Fruit fly (Drosophila melanogaster) whole organism, adult: ENCODE results near the gene Argk1.

Experiments used
- CG11617 ChIP-seq: fragments of 200-800 bp; sonication (Bioruptor generic); optimal IDR thresholded peaks from 2 replicates; lab custom pipeline; 2017; ENCODE audit warnings: mild to moderate bottlenecking, missing biosample characterization, missing genetic modification reagents, missing genetic modification characterization
- CG12768 ChIP-seq: fragments of 200-800 bp; sonication (Bioruptor generic); optimal IDR thresholded peaks from 2 replicates; lab custom pipeline; 2017; ENCODE audit warnings: missing biosample characterization, missing genetic modification characterization, mild to moderate bottlenecking, moderate library complexity, missing genetic modification reagents
- CG14711 ChIP-seq: fragments of 200-800 bp; sonication (Bioruptor generic); optimal IDR thresholded peaks from 2 replicates; lab custom pipeline; 2018; ENCODE audit warnings: missing biosample characterization, mild to moderate bottlenecking, missing genetic modification characterization, moderate library complexity
- CG1620 ChIP-seq: fragments of 200-800 bp; sonication (Bioruptor generic); optimal IDR thresholded peaks from 2 replicates; lab custom pipeline; 2016; ENCODE audit warnings: missing biosample characterization, missing genetic modification characterization
- CG33017 ChIP-seq: fragments of 200-800 bp; sonication (Bioruptor generic); optimal IDR thresholded peaks from 2 replicates; lab custom pipeline; 2018; ENCODE audit warnings: missing biosample characterization, mild to moderate bottlenecking, missing genetic modification characterization, moderate library complexity
- CG5204 ChIP-seq: fragments of 200-800 bp; sonication (Bioruptor generic); optimal IDR thresholded peaks from 2 replicates; lab custom pipeline; 2016; ENCODE audit warnings: missing biosample characterization, missing genetic modification characterization
- CG7045 ChIP-seq: fragments of 200-800 bp; sonication (Bioruptor generic); optimal IDR thresholded peaks from 2 replicates; lab custom pipeline; 2017; ENCODE audit warnings: missing biosample characterization, mild to moderate bottlenecking, missing genetic modification characterization
- CG7101 ChIP-seq: fragments of 200-800 bp; sonication (Bioruptor generic); optimal IDR thresholded peaks from 2 replicates; lab custom pipeline; 2018; ENCODE audit warnings: missing biosample characterization, mild to moderate bottlenecking, missing genetic modification characterization, moderate library complexity
- Clk ChIP-seq: fragments of 200-800 bp; sonication (Bioruptor generic); optimal IDR thresholded peaks from 2 replicates; lab custom pipeline; 2017; ENCODE audit warnings: missing biosample characterization, missing genetic modification characterization
- Crg-1 ChIP-seq: fragments of 200-800 bp; sonication (Bioruptor generic); optimal IDR thresholded peaks from 2 replicates; lab custom pipeline; 2016; ENCODE audit warnings: missing biosample characterization, missing genetic modification characterization
- Hr96 ChIP-seq: fragments of 200-800 bp; sonication (Bioruptor generic); optimal IDR thresholded peaks from 2 replicates; lab custom pipeline; 2016; ENCODE audit warnings: missing biosample characterization, missing genetic modification characterization
- Mnt ChIP-seq: fragments of 200-800 bp; sonication (Bioruptor generic); optimal IDR thresholded peaks from 2 replicates; lab custom pipeline; 2016; ENCODE audit warnings: missing biosample characterization, mild to moderate bottlenecking, missing genetic modification characterization
- bab1 ChIP-seq: fragments of 200-800 bp; sonication (Bioruptor generic); optimal IDR thresholded peaks from 3 replicates; lab custom pipeline; 2019; ENCODE audit warnings: missing biosample characterization, mild to moderate bottlenecking, missing genetic modification characterization, moderate library complexity
- cic ChIP-seq: fragments of 200-800 bp; sonication (Bioruptor generic); optimal IDR thresholded peaks from 2 replicates; lab custom pipeline; 2017; ENCODE audit warnings: missing biosample characterization, mild to moderate bottlenecking, missing genetic modification characterization, moderate library complexity
- cnc ChIP-seq, 2 experiments: fragments of >200 bp; optimal IDR thresholded peaks; 2 replicates each; lab custom pipeline; 2017
- kay ChIP-seq: fragments of 200-800 bp; sonication (Bioruptor generic); peaks from one replicate; lab custom pipeline; 2016; ENCODE audit warnings: missing biosample characterization, missing genetic modification characterization, borderline replicate concordance
- ovo ChIP-seq: fragments of 200-800 bp; sonication (Bioruptor generic); optimal IDR thresholded peaks from 2 replicates; lab custom pipeline; 2016; ENCODE audit warnings: missing biosample characterization, missing genetic modification characterization
- pad ChIP-seq: fragments of 200-800 bp; sonication (Bioruptor generic); optimal IDR thresholded peaks from 3 replicates; lab custom pipeline; 2017; ENCODE audit warnings: missing biosample characterization, missing genetic modification characterization, mild to moderate bottlenecking, moderate library complexity, missing genetic modification reagents
- tj ChIP-seq: fragments of 200-800 bp; sonication (Bioruptor generic); optimal IDR thresholded peaks from 3 replicates; lab custom pipeline; 2017; ENCODE audit warnings: missing biosample characterization, mild to moderate bottlenecking, missing genetic modification characterization, moderate library complexity
- toe ChIP-seq: fragments of 200-800 bp; sonication (Bioruptor generic); optimal IDR thresholded peaks from 2 replicates; lab custom pipeline; 2016; ENCODE audit warnings: missing biosample characterization, missing genetic modification characterization

Argk1 gene

DNA sequence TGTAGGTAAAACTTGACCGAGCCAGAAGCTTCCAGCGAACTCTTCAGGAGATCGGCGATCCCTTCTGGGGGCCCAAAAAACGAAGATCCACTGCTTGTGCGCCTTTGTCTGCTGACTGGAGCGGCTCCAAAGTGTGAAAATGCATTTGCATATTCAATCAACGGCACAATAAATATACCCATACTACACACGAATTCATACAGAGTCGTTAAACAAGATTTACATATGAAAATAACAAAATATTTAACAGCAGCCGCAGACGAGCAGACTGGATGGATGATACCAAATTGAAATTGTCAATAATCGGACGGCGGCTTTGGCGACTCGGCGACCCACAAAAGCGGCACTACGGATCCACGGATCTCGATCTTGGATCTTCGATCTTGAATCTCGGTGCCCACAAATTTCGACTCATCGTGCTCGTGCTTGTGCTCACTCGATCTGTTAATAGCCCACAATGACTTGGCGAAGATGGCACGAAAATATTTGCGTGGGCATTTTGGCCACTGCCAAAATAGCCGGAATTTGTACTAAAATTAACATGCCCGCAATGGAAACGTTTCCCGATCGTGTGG, 38.6 kb downstream of the Argk1 start:
- no peak for TF ChIP-seq CG11617

- TF ChIP-seq CG11617 (no peak), CG1620 (GFP tag; lab: Kevin White, UChicago) (no peak), CG12768 (GFP tag; lab: Kevin White, UChicago) (no peak), Crg-1 (GFP tag; lab: Kevin White, UChicago) (no peak), bab1 (GFP tag; lab: Kevin White, UChicago) (no peak), cic (GFP tag; lab: Kevin White, UChicago) (no peak), CG7045 (GFP tag; lab: Kevin White, UChicago) (no peak), cnc (optimal IDR thresholded peaks at IDR 0.05; lab: Kevin White, UChicago) (no peak), Hr96 (GFP tag; lab: Kevin White, UChicago) (no peak), ovo (GFP tag; lab: Kevin White, UChicago) (no peak), Clk (GFP tag; lab: Kevin White, UChicago) (no peak), CG14711 (tag; lab: Kevin White, UChicago) (no peak)
Observed at dm6 chr3L:9026568-9026967, 39.3 kb downstream of the Argk1 start.

DNA sequence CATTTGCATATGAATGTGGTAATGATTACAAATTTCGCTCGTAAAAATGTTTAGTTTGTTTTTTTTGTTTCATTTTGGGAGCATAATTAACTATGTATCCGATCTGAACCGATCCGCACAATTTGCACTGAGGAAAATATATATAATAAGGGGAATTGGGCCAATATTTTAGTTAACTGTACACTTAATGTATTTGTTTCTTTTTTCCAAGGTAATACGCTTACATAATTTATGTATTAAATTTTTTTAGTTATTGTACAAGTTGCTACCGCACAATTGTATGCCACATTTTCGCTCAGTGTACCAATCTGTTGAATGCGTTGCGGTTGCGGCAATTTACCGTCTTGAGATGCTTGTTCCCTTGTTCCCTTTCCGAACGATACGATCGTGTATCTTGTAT, 40.1 kb downstream of the Argk1 start:
- TF ChIP-seq Crg-1 (GFP tag; lab: Kevin White, UChicago) (no peak), CG7045 (GFP tag; lab: Kevin White, UChicago) (no peak), tj (GFP tag; lab: Kevin White, UChicago) (no peak), pad (GFP tag; lab: Kevin White, UChicago) (no peak), CG7101 (no peak), CG5204 (no peak), kay (GFP tag; lab: Kevin White, UChicago) (no peak), Mnt (GFP tag; lab: Kevin White, UChicago) (no peak), Clk (GFP tag; lab: Kevin White, UChicago) (no peak), toe (GFP tag; lab: Kevin White, UChicago) (no peak), bab1 (GFP tag; lab: Kevin White, UChicago) (no peak), Hr96 (GFP tag; lab: Kevin White, UChicago) (no peak), cic (GFP tag; lab: Kevin White, UChicago) (no peak), CG11617 (no peak), CG33017 (tag; lab: Kevin White, UChicago) (no peak), ovo (GFP tag; lab: Kevin White, UChicago) (no peak), CG12768 (GFP tag; lab: Kevin White, UChicago) (no peak), CG14711 (tag; lab: Kevin White, UChicago) (no peak)

- TF ChIP-seq cic (GFP tag; lab: Kevin White, UChicago) (no peak), Clk (GFP tag; lab: Kevin White, UChicago) (no peak), CG7101 (no peak), CG5204 (no peak), CG14711 (tag; lab: Kevin White, UChicago) (no peak), Crg-1 (GFP tag; lab: Kevin White, UChicago) (no peak), CG7045 (GFP tag; lab: Kevin White, UChicago) (no peak), CG1620 (GFP tag; lab: Kevin White, UChicago) (no peak), CG12768 (GFP tag; lab: Kevin White, UChicago) (no peak), Hr96 (GFP tag; lab: Kevin White, UChicago) (no peak), Mnt (GFP tag; lab: Kevin White, UChicago) (no peak), kay (GFP tag; lab: Kevin White, UChicago) (no peak), tj (GFP tag; lab: Kevin White, UChicago) (no peak), pad (GFP tag; lab: Kevin White, UChicago) (no peak), CG33017 (tag; lab: Kevin White, UChicago) (no peak), ovo (GFP tag; lab: Kevin White, UChicago) (no peak), bab1 (GFP tag; lab: Kevin White, UChicago) (no peak), toe (GFP tag; lab: Kevin White, UChicago) (no peak)
Observed at dm6 chr3L:9025178-9025577, 40.6 kb downstream of the Argk1 start.

DNA sequence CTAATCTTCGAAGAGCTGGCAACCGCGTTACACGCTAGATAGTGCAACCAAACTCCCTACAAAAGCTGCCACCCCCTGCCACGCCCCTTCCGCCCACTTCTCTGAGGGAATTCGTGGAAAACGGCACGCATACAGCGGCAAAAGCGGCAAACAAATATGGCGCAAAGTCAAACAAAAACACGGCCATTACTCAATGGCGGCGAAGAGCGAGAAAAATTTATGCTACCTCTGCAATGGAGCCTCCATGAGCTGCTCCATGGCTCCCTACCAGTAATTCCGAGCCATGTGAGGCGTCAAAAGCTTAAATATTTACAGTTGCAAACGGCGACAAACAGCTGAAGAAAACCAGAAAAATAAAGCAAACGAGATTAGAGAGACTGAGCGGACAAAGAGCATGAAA, 41.1 kb downstream of the Argk1 start:
- TF ChIP-seq CG14711 (tag; lab: Kevin White, UChicago) (no peak), CG33017 (tag; lab: Kevin White, UChicago) (no peak), tj (GFP tag; lab: Kevin White, UChicago) (no peak), ovo (GFP tag; lab: Kevin White, UChicago) (no peak), CG1620 (GFP tag; lab: Kevin White, UChicago) (no peak), bab1 (GFP tag; lab: Kevin White, UChicago) (no peak), cnc (optimal IDR thresholded peaks at IDR 0.05; lab: Kevin White, UChicago) (no peak), CG5204 (no peak), Crg-1 (GFP tag; lab: Kevin White, UChicago) (no peak), toe (GFP tag; lab: Kevin White, UChicago) (no peak), Clk (GFP tag; lab: Kevin White, UChicago) (no peak), CG11617 (no peak)

dm6 chr3L:9023627-9024026, 42.2 kb downstream of the Argk1 start:
- no peak for TF ChIP-seq toe (GFP tag; lab: Kevin White, UChicago)
- no peak for TF ChIP-seq ovo (GFP tag; lab: Kevin White, UChicago)
- no peak for TF ChIP-seq Hr96 (GFP tag; lab: Kevin White, UChicago)
- TF ChIP-seq kay (GFP tag; lab: Kevin White, UChicago) = peak; percentile 18
